Worm (Caenorhabditis elegans) whole organism, L4/young adult: ENCODE data around the gene dyf-3.

Source experiments
- dao-5 ChIP-seq: sonication (generic microtip); optimal IDR thresholded peaks from 2 replicates; lab custom pipeline; 2016; ENCODE audit warnings: missing genotype, missing genetic modification characterization, moderate library complexity, missing compliant biosample characterization
- him-1 ChIP-seq: sonication (generic microtip); optimal IDR thresholded peaks from 2 replicates; lab custom pipeline; 2016; ENCODE audit warnings: missing genotype, missing genetic modification reagents, missing genetic modification characterization, missing compliant biosample characterization

- no peak for TF ChIP-seq him-1 (tag; lab: Kevin White, UChicago)
- TF ChIP-seq dao-5 (tag; lab: Kevin White, UChicago): no peak
These were observed 35.8 kb downstream of the dyf-3 start, which contains the start of gene Y55H10A.2 for ce11 chrIV:3363221-3363620.
